Fruit fly (Drosophila melanogaster) whole organism, embryonic: ENCODE measurements around the gene CG4972.

Source experiments
- ATbp ChIP-seq: fragments of 200-800 bp; sonication (Bioruptor generic); optimal IDR thresholded peaks from 2 replicates; lab custom pipeline; 2017; ENCODE audit warnings: missing biosample characterization, mild to moderate bottlenecking, missing genetic modification characterization, missing genetic modification reagents
- Antp ChIP-seq: fragments of 200-800 bp; sonication (Bioruptor generic); optimal IDR thresholded peaks from 3 replicates; lab custom pipeline; 2016; ENCODE audit warnings: missing biosample characterization, missing genetic modification characterization
- Asciz ChIP-seq: fragments of 200-800 bp; sonication (Bioruptor generic); optimal IDR thresholded peaks from 2 replicates; lab custom pipeline; 2017; ENCODE audit warnings: missing biosample characterization, mild to moderate bottlenecking, missing genetic modification characterization, missing genetic modification reagents
- Atf3 ChIP-seq: fragments of 200-800 bp; sonication (Bioruptor generic); optimal IDR thresholded peaks from 3 replicates; lab custom pipeline; 2016; ENCODE audit warnings: missing biosample characterization, missing genetic modification characterization
- CG10147 ChIP-seq: fragments of 200-800 bp; sonication (Bioruptor generic); optimal IDR thresholded peaks from 2 replicates; lab custom pipeline; 2019; ENCODE audit warnings: missing biosample characterization, mild to moderate bottlenecking, missing genetic modification characterization, moderate library complexity
- CG1024 ChIP-seq: fragments of 200-800 bp; sonication (Bioruptor generic); IDR thresholded peaks from 2 replicates; pipeline ENCODE4 v1.3.6; 2022; ENCODE audit warnings: missing biosample characterization, missing genetic modification characterization
- CG11560 ChIP-seq: fragments of 200-800 bp; sonication (Bioruptor generic); IDR thresholded peaks from 3 replicates; pipeline ENCODE4 v1.3.6; 2022; ENCODE audit warnings: missing biosample characterization, missing genetic modification characterization
- CG11696 ChIP-seq: fragments of 200-800 bp; sonication (Bioruptor generic); IDR thresholded peaks from 2 replicates; pipeline ENCODE4 v1.3.6; 2022; ENCODE audit warnings: missing biosample characterization, missing genetic modification characterization
- CG13123 ChIP-seq: fragments of 200-800 bp; sonication (Bioruptor generic); optimal IDR thresholded peaks from 2 replicates; lab custom pipeline; 2016; ENCODE audit warnings: missing biosample characterization, missing genetic modification characterization
- CG13775 ChIP-seq: fragments of 200-800 bp; sonication (Bioruptor generic); optimal IDR thresholded peaks from 3 replicates; lab custom pipeline; 2017; ENCODE audit warnings: missing biosample characterization, mild to moderate bottlenecking, missing genetic modification characterization
- CG17328 ChIP-seq: fragments of 200-800 bp; sonication (Bioruptor generic); IDR thresholded peaks from 2 replicates; pipeline ENCODE4 v1.3.6; 2022; ENCODE audit warnings: missing biosample characterization, missing genetic modification characterization
- CG17359 ChIP-seq: fragments of 200-800 bp; sonication (Bioruptor generic); optimal IDR thresholded peaks from 3 replicates; lab custom pipeline; 2018; ENCODE audit warnings: missing biosample characterization, mild to moderate bottlenecking, missing genetic modification characterization, moderate library complexity
- CG3163 ChIP-seq: fragments of 200-800 bp; sonication (Bioruptor generic); optimal IDR thresholded peaks from 3 replicates; lab custom pipeline; 2016; ENCODE audit warnings: missing biosample characterization, missing genetic modification characterization
- CG32772 ChIP-seq: fragments of 200-800 bp; sonication (Bioruptor generic); IDR thresholded peaks from 2 replicates; pipeline ENCODE4 v1.3.6; 2022; ENCODE audit warnings: missing biosample characterization, missing genetic modification characterization
- CG4360 ChIP-seq: fragments of 200-800 bp; sonication (Bioruptor generic); IDR thresholded peaks from 2 replicates; pipeline ENCODE4 v1.3.6; 2022; ENCODE audit warnings: missing biosample characterization, missing genetic modification characterization
- CG9797 ChIP-seq: fragments of 200-800 bp; sonication (Bioruptor generic); optimal IDR thresholded peaks from 3 replicates; lab custom pipeline; 2018; ENCODE audit warnings: missing biosample characterization, mild to moderate bottlenecking, missing genetic modification characterization
- CTCF ChIP-seq: fragments of 200-800 bp; sonication (Bioruptor generic); optimal IDR thresholded peaks from 2 replicates; lab custom pipeline; 2017; ENCODE audit warnings: missing biosample characterization, mild to moderate bottlenecking, missing genetic modification characterization, moderate library complexity
- Dbx ChIP-seq: fragments of 200-800 bp; sonication (Bioruptor generic); IDR thresholded peaks from 3 replicates; pipeline ENCODE4 v1.3.6; 2022; ENCODE audit warnings: missing biosample characterization, missing genetic modification characterization
- Dek ChIP-seq: fragments of 200-800 bp; sonication (Bioruptor generic); optimal IDR thresholded peaks from 3 replicates; lab custom pipeline; 2019; ENCODE audit warnings: missing biosample characterization, mild to moderate bottlenecking, missing genetic modification characterization, moderate library complexity
- Dll ChIP-seq: fragments of 200-800 bp; sonication (Bioruptor generic); IDR thresholded peaks from 4 replicates; pipeline ENCODE4 v1.3.6; 2022; ENCODE audit warnings: missing biosample characterization, missing genetic modification characterization; ENCODE audit not compliant: partially characterized antibody
- E2f1 ChIP-seq: fragments of 200-800 bp; sonication (Bioruptor generic); IDR thresholded peaks from 2 replicates; pipeline ENCODE4 v1.3.6; 2022; ENCODE audit warnings: missing biosample characterization, missing genetic modification characterization
- Elba2 ChIP-seq: fragments of 200-800 bp; sonication (Bioruptor generic); optimal IDR thresholded peaks from 3 replicates; lab custom pipeline; 2016; ENCODE audit warnings: missing biosample characterization, missing genetic modification characterization
- Med ChIP-seq: fragments of 200-800 bp; sonication (Bioruptor generic); peaks from one replicate; lab custom pipeline; 2016; ENCODE audit warnings: missing biosample characterization, missing genetic modification characterization, mild to moderate bottlenecking, inconsistent platforms, moderate library complexity
- Myb ChIP-seq: fragments of 200-800 bp; sonication (Bioruptor generic); optimal IDR thresholded peaks from 2 replicates; lab custom pipeline; 2016; ENCODE audit warnings: missing biosample characterization, missing genetic modification characterization
- NC2α ChIP-seq: fragments of 200-800 bp; sonication (Bioruptor generic); optimal IDR thresholded peaks from 2 replicates; lab custom pipeline; 2016; ENCODE audit warnings: missing biosample characterization, missing genetic modification characterization
- Ravus ChIP-seq: fragments of 200-800 bp; sonication (Bioruptor generic); IDR thresholded peaks from 2 replicates; pipeline ENCODE4 v1.3.6; 2022; ENCODE audit warnings: missing biosample characterization, missing genetic modification characterization
- Rx ChIP-seq: fragments of 200-800 bp; sonication (Bioruptor generic); IDR thresholded peaks from 2 replicates; pipeline ENCODE4 v1.3.6; 2022; ENCODE audit warnings: missing biosample characterization, missing genetic modification characterization
- Side ChIP-seq: fragments of 200-800 bp; sonication (Bioruptor generic); optimal IDR thresholded peaks from 2 replicates; lab custom pipeline; 2016; ENCODE audit warnings: missing biosample characterization, missing genetic modification characterization
- Six4 ChIP-seq: fragments of 200-800 bp; sonication (Bioruptor generic); optimal IDR thresholded peaks from 2 replicates; lab custom pipeline; 2016; ENCODE audit warnings: missing biosample characterization, missing genetic modification characterization
- Spps ChIP-seq: fragments of 200-800 bp; sonication (Bioruptor generic); optimal IDR thresholded peaks from 2 replicates; lab custom pipeline; 2018; ENCODE audit warnings: missing biosample characterization, mild to moderate bottlenecking, missing genetic modification characterization
- Usf ChIP-seq: fragments of 200-800 bp; sonication (Bioruptor generic); optimal IDR thresholded peaks from 2 replicates; lab custom pipeline; 2017; ENCODE audit warnings: missing genotype, missing biosample characterization, missing genetic modification characterization
- bbx ChIP-seq: fragments of 200-800 bp; sonication (Bioruptor generic); IDR thresholded peaks from 2 replicates; pipeline ENCODE4 v1.3.6; 2022; ENCODE audit warnings: missing biosample characterization, missing genetic modification characterization; ENCODE audit not compliant: partially characterized antibody
- cad ChIP-seq: fragments of >200 bp; optimal IDR thresholded peaks from 2 replicates; lab custom pipeline; 2017; ENCODE audit warnings: missing biosample characterization, missing genetic modification characterization
- chn ChIP-seq: fragments of 200-800 bp; sonication (Bioruptor generic); optimal IDR thresholded peaks from 2 replicates; lab custom pipeline; 2016; ENCODE audit warnings: missing biosample characterization, missing genetic modification characterization
- ci ChIP-seq: fragments of 200-800 bp; sonication (Bioruptor generic); IDR thresholded peaks from 3 replicates; pipeline ENCODE4 v1.3.6; 2022; ENCODE audit warnings: missing biosample characterization, missing genetic modification characterization
- crol ChIP-seq: fragments of 200-800 bp; sonication (Bioruptor generic); IDR thresholded peaks from 2 replicates; pipeline ENCODE4 v1.3.6; 2022; ENCODE audit warnings: missing biosample characterization, missing genetic modification characterization
- en ChIP-seq: fragments of 200-800 bp; sonication (Bioruptor generic); optimal IDR thresholded peaks from 2 replicates; lab custom pipeline; 2016; ENCODE audit warnings: missing biosample characterization, missing genetic modification characterization
- ewg ChIP-seq: fragments of 200-800 bp; sonication (Bioruptor generic); optimal IDR thresholded peaks from 3 replicates; lab custom pipeline; 2017; ENCODE audit warnings: mild to moderate bottlenecking, missing biosample characterization, missing genetic modification reagents, missing genetic modification characterization
- gfzf ChIP-seq: fragments of 200-800 bp; sonication (Bioruptor generic); optimal IDR thresholded peaks from 2 replicates; lab custom pipeline; 2016; ENCODE audit warnings: missing biosample characterization, mild to moderate bottlenecking, missing genetic modification characterization, moderate library complexity
- hbn ChIP-seq: fragments of 200-800 bp; sonication (Bioruptor generic); IDR thresholded peaks from 2 replicates; pipeline ENCODE4 v1.3.6; 2022; ENCODE audit warnings: missing biosample characterization, missing genetic modification characterization; ENCODE audit not compliant: partially characterized antibody
- mld ChIP-seq: fragments of 200-800 bp; sonication (Bioruptor generic); IDR thresholded peaks from 3 replicates; pipeline ENCODE4 v1.3.6; 2022; ENCODE audit warnings: missing biosample characterization, missing genetic modification characterization; ENCODE audit not compliant: partially characterized antibody
- oc ChIP-seq: fragments of 200-800 bp; sonication (Bioruptor generic); optimal IDR thresholded peaks from 2 replicates; lab custom pipeline; 2018; ENCODE audit warnings: missing biosample characterization, mild to moderate bottlenecking, missing genetic modification characterization, moderate library complexity
- pfk ChIP-seq: fragments of 200-800 bp; sonication (Bioruptor generic); optimal IDR thresholded peaks from 2 replicates; lab custom pipeline; 2018; ENCODE audit warnings: missing biosample characterization, mild to moderate bottlenecking, missing genetic modification characterization, moderate library complexity
- tap ChIP-seq: fragments of 200-800 bp; optimal IDR thresholded peaks from 3 replicates; lab custom pipeline; 2019; ENCODE audit warnings: missing biosample characterization, mild to moderate bottlenecking, missing genetic modification characterization, moderate library complexity
- tin ChIP-seq: fragments of 200-800 bp; sonication (Bioruptor generic); optimal IDR thresholded peaks from 3 replicates; lab custom pipeline; 2016; ENCODE audit warnings: missing biosample characterization, missing genetic modification characterization
- tup ChIP-seq: fragments of 200-800 bp; sonication (Bioruptor generic); optimal IDR thresholded peaks from 2 replicates; lab custom pipeline; 2016; ENCODE audit warnings: missing biosample characterization, mild to moderate bottlenecking, missing genetic modification characterization, moderate library complexity

The CG4972 gene

DNA sequence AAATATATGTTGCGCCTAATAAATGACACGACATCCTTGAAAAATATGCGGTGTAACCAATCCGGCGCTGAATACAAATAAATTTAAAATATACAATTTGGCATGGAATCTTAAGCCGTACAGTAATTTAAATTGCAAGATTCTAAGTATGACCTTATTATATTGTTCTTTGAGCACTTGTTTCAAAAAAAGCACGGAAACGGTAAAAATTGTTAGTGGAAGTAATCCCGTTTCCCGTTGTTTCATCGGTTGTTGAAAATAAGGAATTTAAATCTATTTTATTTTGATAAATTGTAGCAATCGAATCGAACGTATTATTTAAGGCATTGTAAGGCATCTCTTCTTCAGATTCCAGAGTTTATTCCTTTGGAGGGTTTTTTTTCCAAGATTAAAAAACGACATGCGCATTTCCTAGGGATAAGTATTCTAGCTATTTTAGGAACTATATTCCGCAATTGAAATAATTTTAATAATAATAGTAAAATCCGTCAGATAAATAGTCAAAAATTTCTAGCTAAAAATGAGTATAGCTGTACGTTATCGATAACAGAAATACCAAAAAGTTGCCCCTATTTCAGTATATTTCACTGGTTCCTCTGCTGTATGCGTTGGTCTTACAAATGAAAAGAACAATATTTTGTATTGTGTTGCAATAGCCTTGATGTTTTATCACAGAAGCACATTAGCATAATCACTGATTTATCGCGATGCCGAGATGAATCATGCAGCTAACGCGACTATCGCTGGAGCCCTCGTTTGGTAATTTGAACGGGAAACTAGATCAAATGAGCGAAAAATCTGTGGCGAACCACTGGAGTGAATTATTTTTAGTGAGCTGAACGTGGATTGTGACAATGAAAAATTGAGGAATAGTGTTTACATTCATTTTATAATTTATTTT lies 18.7 kb downstream of the CG4972 start, which contains the start of gene GATAd (continued):
- TF ChIP-seq Spps (tag; lab: Kevin White, UChicago) (no peak), gfzf (peak; percentile 58), Six4 (GFP tag; lab: Kevin White, UChicago) (no peak), CG13775 (GFP tag; lab: Kevin White, UChicago) (peak; percentile 20), CG13123 (GFP tag; lab: Kevin White, UChicago) (no peak), NC2α (GFP tag; lab: Kevin White, UChicago) (no peak), ewg (GFP tag; lab: Kevin White, UChicago) (peak; percentile 3), CG1024 (peak; percentile 33; the same call in 1 of the 2 replicates), bbx (GFP tag; lab: Robert Waterston, UW) (0 out of 2 replicates have a peak, but pooled peaks have one; percentile 16), Atf3 (no peak), Dbx (GFP tag; lab: Robert Waterston, UW) (no peak), CTCF (GFP tag; lab: Kevin White, UChicago) (peak; percentile 1), pfk (GFP tag; lab: Kevin White, UChicago) (peak; percentile 83), crol (GFP tag; lab: Robert Waterston, UW) (no peak), Ravus (GFP tag; lab: Robert Waterston, UW) (no peak), chn (GFP tag; lab: Kevin White, UChicago) (no peak)

dm6 chr2L:10334213-10334612 lies 19.6 kb downstream of the CG4972 start:
- TF ChIP-seq CG4360 (GFP tag; lab: Robert Waterston, UW): 0 out of 2 replicates have a peak, but pooled peaks have one; percentile 6
- 0 out of 2 replicates have a peak, but pooled peaks have one; percentile 15 for TF ChIP-seq CG17328 (GFP tag; lab: Robert Waterston, UW)
- TF ChIP-seq Rx (GFP tag; lab: Robert Waterston, UW): no peak
- peak; percentile 21 for TF ChIP-seq Elba2 (GFP tag; lab: Kevin White, UChicago)
- peak; percentile 71 for TF ChIP-seq Med (GFP tag; lab: Kevin White, UChicago)
- TF ChIP-seq mld: 0 out of 3 replicates have a peak, but pooled peaks have one; percentile 50

DNA sequence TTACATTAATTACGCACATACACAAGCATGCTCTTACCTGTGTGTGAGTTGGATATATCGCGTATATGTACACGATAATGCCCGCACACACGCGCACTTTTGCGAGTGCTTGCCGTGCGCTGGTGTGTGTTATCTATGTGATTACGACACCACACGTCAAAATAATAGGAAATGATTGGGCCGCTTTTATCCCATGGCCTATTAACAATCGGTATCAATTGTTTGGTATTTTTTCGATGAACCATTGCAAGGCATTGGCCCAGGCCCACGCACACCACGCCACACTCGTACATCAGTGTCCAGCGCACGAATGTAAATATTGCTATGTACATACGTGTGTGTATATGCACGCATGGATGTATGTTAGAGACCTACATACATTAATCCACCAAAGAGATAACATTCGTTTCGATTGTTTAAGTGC lies 20.3 kb downstream of the CG4972 start:
- TF ChIP-seq CG17359: peak; percentile 59
- TF ChIP-seq CG9797: peak; percentile 35
- no peak for TF ChIP-seq en (GFP tag; lab: Kevin White, UChicago)
- TF ChIP-seq Antp (GFP tag; lab: Kevin White, UChicago): peak; percentile 20
- peak; percentile 61 for TF ChIP-seq hbn
- peak; percentile 73 for TF ChIP-seq ATbp (GFP tag; lab: Kevin White, UChicago)
- TF ChIP-seq oc: peak; percentile 91
- no peak for TF ChIP-seq cad (GFP tag; lab: Kevin White, UChicago)
- no peak for TF ChIP-seq CG11560 (tag; lab: Robert Waterston, UW)
- peak; percentile 48 for TF ChIP-seq Six4 (GFP tag; lab: Kevin White, UChicago)
- TF ChIP-seq CG10147 (GFP tag; lab: Kevin White, UChicago): peak; percentile 64
- peak; percentile 38 for TF ChIP-seq tin
- peak; percentile 69 for TF ChIP-seq Asciz (GFP tag; lab: Kevin White, UChicago)
- TF ChIP-seq ci (GFP tag; lab: Robert Waterston, UW): no peak; the same call in 2 of the 3 replicates
- peak; percentile 97 for TF ChIP-seq CG11696 (GFP tag; lab: Robert Waterston, UW)
- peak; percentile 60 for TF ChIP-seq Dek (tag; lab: Kevin White, UChicago)
- peak; percentile 9 for TF ChIP-seq Myb (GFP tag; lab: Kevin White, UChicago)
- TF ChIP-seq Dll (GFP tag; lab: Robert Waterston, UW): peak; percentile 63
- TF ChIP-seq Side (GFP tag; lab: Kevin White, UChicago): peak; percentile 67
- TF ChIP-seq Usf (GFP tag; lab: Kevin White, UChicago): no peak
- TF ChIP-seq CG32772 (GFP tag; lab: Robert Waterston, UW): no peak
- no peak for TF ChIP-seq tup (GFP tag; lab: Kevin White, UChicago)
- TF ChIP-seq tap (tag; lab: Kevin White, UChicago): peak; percentile 34
- TF ChIP-seq Dbx (GFP tag; lab: Robert Waterston, UW): peak; percentile 81; the same call in 2 of the 3 replicates
- TF ChIP-seq E2f1 (GFP tag; lab: Robert Waterston, UW): no peak
- TF ChIP-seq CG3163: peak; percentile 63
- TF ChIP-seq Rx (GFP tag; lab: Robert Waterston, UW): no peak
